Worm (Caenorhabditis elegans) whole organism, midembryonic: ENCODE data around the gene T10G3.3.
"Not testable (repeated sequence)": the region's sequence is repeated elsewhere in the genome, so short reads cannot be mapped to it uniquely, and the experiment has no call there.

Experiments used
- T22C8.4 ChIP-seq: fragments of 200-800 bp; sonication (Bioruptor generic); IDR thresholded peaks from 2 replicates; pipeline ENCODE4 v1.3.6; 2022; ENCODE audit warnings: missing genetic modification characterization, missing compliant biosample characterization
- cog-1 ChIP-seq: sonication (generic microtip); optimal IDR thresholded peaks from 2 replicates; lab custom pipeline; 2016; ENCODE audit warnings: missing genetic modification characterization, missing compliant biosample characterization
- flt-1 ChIP-seq: fragments of 200-800 bp; sonication (Bioruptor generic); IDR thresholded peaks from 2 replicates; pipeline ENCODE4 v1.3.6; 2022; ENCODE audit warnings: missing genetic modification characterization, missing compliant biosample characterization
- klf-2 ChIP-seq: fragments of 200-800 bp; sonication (Bioruptor generic); conservative IDR thresholded peaks from 2 replicates; pipeline ENCODE4 v1.3.6; 2022; ENCODE audit warnings: missing genetic modification reagents, missing genetic modification characterization, missing compliant biosample characterization
- med-1 ChIP-seq: sonication (generic microtip); optimal IDR thresholded peaks from 2 replicates; lab custom pipeline; 2017; ENCODE audit warnings: missing genetic modification characterization, mild to moderate bottlenecking, missing compliant biosample characterization, antibody characterized with exemption, missing genetic modification reagents; ENCODE audit not compliant: insufficient read depth
- ref-1 ChIP-seq: fragments of 200-800 bp; sonication (Bioruptor generic); conservative IDR thresholded peaks from 2 replicates; pipeline ENCODE4 v1.3.6; 2022; ENCODE audit warnings: missing genetic modification reagents, missing genetic modification characterization, missing compliant biosample characterization
- tab-1 ChIP-seq: fragments of 200-800 bp; sonication (Bioruptor generic); IDR thresholded peaks from 2 replicates; pipeline ENCODE4 v1.3.6; 2022; ENCODE audit warnings: missing genetic modification characterization, missing compliant biosample characterization
- ztf-23 ChIP-seq: fragments of 200-800 bp; sonication (Bioruptor generic); IDR thresholded peaks from 2 replicates; pipeline ENCODE4 v1.3.6; 2022; ENCODE audit warnings: missing genetic modification reagents, missing genetic modification characterization, missing compliant biosample characterization
- ztf-29 ChIP-seq: fragments of 200-800 bp; sonication (Bioruptor generic); IDR thresholded peaks from 2 replicates; pipeline ENCODE4 v1.3.6; 2022; ENCODE audit warnings: missing genetic modification reagents, missing genetic modification characterization, missing compliant biosample characterization

T10G3.3 gene

DNA sequence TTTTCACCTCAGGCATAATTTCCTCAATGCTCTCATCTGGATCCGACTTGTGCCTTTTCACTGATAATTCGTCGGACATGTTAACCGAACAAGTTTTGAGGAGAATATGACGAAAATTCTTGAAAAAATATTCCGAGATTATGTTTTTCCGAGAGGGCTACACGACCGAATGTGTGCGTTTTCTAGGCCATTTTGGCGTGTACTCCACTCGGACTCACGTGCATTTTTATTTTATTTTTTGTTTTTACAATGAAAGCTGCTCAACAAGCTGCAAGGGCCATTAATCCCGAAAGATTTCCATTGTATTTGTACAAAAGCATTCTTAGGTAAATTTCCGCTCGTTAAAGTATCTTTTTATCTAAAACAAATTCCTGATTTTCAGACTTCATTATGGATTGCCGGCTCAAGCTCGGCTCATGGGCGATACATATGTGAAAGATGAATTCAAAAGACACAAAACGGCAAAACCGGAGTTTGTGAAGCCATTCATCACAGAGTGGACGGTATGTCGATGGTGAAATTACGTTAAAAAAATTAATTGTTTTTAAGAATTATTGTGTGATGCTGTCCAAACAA, 21.7 kb downstream of the T10G3.3 start, which contains the start of the genes F25H9.6 and F25H9.7:
F25H9.6 (minus strand) TSS at position 172 of the 576 bp plus-strand sequence.
F25H9.7 (plus strand) TSS at position 187 of the 576 bp plus-strand sequence.
- TF ChIP-seq flt-1 (GFP tag; lab: Robert Waterston, UW) (peak; percentile 65; the same call in 1 of the 2 replicates), med-1 (GFP tag; lab: Kevin White, UChicago) (no peak), cog-1 (tag; lab: Kevin White, UChicago) (peak; percentile 31), tab-1 (no peak), T22C8.4 (GFP tag; lab: Robert Waterston, UW) (no peak), ztf-23 (GFP tag; lab: Robert Waterston, UW) (peak; percentile 76; the same call in 1 of the 2 replicates), ref-1 (GFP tag; lab: Robert Waterston, UW) (no peak)

DNA sequence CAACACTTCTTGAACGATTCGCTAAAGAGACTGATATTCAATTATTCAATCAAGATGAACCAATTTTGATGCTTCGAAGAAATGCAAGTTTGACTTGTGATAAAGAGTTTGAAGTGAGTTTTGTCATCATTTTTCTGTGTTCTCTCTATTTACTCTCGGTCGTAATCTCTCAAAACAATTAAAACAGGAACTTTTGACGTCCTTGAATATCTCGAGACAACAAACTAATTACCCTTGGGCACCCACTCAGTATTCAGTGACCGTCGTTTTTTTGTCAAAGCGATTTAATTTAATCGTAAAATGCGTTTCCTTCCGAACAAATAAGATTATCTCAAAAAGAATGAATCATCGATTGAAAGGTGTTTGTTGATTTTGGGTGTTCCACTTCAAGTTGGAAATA, 25.9 kb downstream of the T10G3.3 start:
- TF ChIP-seq klf-2 (GFP tag; lab: Robert Waterston, UW) (no peak), ztf-23 (GFP tag; lab: Robert Waterston, UW) (no peak), tab-1 (no peak), cog-1 (tag; lab: Kevin White, UChicago) (no peak), flt-1 (GFP tag; lab: Robert Waterston, UW) (no peak), ref-1 (GFP tag; lab: Robert Waterston, UW) (no peak), med-1 (GFP tag; lab: Kevin White, UChicago) (no peak), ztf-29 (GFP tag; lab: Robert Waterston, UW) (no peak), T22C8.4 (GFP tag; lab: Robert Waterston, UW) (no peak)

DNA sequence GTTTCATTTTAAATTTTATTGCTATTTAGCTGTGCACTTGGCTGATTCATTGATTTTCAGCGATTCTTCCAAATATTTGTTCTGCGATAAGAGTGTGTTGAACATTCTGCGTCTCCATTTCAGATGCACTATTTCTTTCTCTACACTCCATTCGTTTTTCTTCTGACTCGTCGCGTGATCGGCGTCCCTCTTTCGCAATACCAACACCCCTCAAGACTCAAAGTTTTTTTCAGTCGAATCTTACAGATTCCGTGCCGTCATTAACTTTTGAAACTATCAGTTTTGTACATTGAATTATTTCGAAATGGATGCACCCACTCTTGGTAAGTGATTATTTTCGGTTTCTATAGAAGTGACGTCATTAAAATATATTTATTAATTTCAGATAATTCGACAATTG, 27.0 kb downstream of the T10G3.3 start, which contains the start of gene frm-10:
frm-10 (plus strand) TSS at position 234 of the 400 bp plus-strand sequence.
- no peak for TF ChIP-seq tab-1
- TF ChIP-seq med-1 (GFP tag; lab: Kevin White, UChicago) = no peak
- no peak for TF ChIP-seq ref-1 (GFP tag; lab: Robert Waterston, UW)
- TF ChIP-seq cog-1 (tag; lab: Kevin White, UChicago) = no peak
- no peak for TF ChIP-seq flt-1 (GFP tag; lab: Robert Waterston, UW)
- TF ChIP-seq ztf-29 (GFP tag; lab: Robert Waterston, UW) = no peak
- TF ChIP-seq klf-2 (GFP tag; lab: Robert Waterston, UW) = no peak
- no peak for TF ChIP-seq ztf-23 (GFP tag; lab: Robert Waterston, UW)
- TF ChIP-seq T22C8.4 (GFP tag; lab: Robert Waterston, UW) = no peak

DNA sequence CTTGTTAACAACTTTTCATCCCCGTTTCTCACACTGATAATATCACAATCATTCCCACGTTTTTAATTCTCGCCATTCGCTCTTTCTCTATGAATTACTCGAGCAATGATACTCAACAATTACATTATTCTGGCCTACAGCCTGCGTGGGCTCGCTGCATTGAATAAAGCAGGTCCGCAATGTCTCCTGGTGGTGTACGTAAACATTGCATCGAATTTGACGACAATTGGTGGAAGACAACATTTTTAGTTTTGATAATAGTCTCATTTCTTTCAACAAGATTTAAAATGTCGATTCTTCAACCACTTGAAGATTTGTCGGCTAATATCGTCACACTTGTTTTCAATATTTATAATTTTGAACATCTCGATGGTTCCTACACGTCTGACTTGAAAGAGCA, 30.7 kb downstream of the T10G3.3 start, which contains the start of gene bath-39:
bath-39 (plus strand) TSS at position 137 of the 400 bp plus-strand sequence.
- TF ChIP-seq ref-1 (GFP tag; lab: Robert Waterston, UW) = no peak
- no peak for TF ChIP-seq klf-2 (GFP tag; lab: Robert Waterston, UW)
- TF ChIP-seq cog-1 (tag; lab: Kevin White, UChicago) = no peak
- TF ChIP-seq flt-1 (GFP tag; lab: Robert Waterston, UW) = no peak
- TF ChIP-seq ztf-23 (GFP tag; lab: Robert Waterston, UW) = no peak

DNA sequence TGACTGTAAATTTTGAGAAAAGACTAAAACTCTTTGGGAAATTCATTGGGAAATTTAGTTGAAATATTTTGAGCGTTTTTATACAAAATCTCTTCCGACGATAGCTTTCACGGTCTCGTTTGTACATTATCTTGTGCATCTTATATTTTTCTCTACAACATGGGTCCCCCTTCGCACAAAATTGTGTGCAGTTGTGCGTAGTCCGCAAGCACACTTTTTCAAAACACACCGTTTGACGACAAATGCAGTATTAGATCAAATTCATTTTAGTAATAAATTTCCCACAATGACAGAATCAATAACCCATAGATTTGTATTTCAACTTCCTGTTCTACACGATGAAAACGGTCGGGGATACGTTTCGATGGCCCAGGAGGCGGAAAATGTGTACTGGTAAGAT, 32.1 kb downstream of the T10G3.3 start, which contains the start of gene F25H9.2:
F25H9.2 (plus strand) TSS at position 226 of the 400 bp plus-strand sequence.
- no peak for TF ChIP-seq flt-1 (GFP tag; lab: Robert Waterston, UW)

DNA sequence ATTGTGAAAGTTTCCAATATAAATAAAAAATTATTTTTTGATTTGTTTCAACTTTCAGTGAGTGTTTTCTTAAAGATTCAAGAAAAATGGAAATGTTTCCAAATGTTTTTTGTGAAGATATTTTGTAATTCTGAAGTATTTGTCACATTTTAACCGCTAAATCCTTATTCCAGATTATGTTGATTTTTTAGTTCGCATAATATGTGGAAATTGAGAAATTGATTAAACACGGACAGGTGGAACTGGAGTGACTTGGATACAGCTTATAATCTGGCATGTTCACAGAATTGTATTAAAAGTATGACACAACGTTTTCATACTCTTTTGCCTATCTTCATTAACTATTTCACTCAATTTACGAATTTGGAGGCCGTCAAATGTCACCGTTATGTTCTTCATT, 34.6 kb downstream of the T10G3.3 start, which contains the start of gene lurp-3:
lurp-3 (plus strand) TSS at position 301 of the 400 bp plus-strand sequence.
- TF ChIP-seq klf-2 (GFP tag; lab: Robert Waterston, UW) (no peak), med-1 (GFP tag; lab: Kevin White, UChicago) (no peak), cog-1 (tag; lab: Kevin White, UChicago) (no peak), ref-1 (GFP tag; lab: Robert Waterston, UW) (no peak), flt-1 (GFP tag; lab: Robert Waterston, UW) (no peak)

DNA sequence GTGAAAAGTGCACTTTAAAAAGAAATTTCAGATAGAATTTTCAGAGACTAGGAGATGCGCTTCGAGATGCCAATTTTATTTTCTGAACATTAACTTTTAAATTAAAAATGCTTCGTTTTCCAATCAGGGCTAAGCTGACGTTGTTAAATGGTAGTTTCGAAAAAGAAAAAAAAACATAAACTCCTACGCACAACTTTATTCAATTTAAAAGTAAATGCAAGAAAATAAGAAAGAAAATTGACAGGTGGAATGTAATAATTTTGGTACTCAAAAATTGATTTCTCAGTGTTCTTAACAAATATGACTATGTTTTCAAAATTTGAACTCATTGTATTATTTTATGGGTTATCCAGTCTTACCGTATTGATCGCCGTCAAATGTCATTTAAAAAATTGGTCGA, 36.7 kb downstream of the T10G3.3 start, which contains the start of gene lurp-2:
lurp-2 (plus strand) TSS at position 301 of the 400 bp plus-strand sequence.
- no peak for TF ChIP-seq med-1 (GFP tag; lab: Kevin White, UChicago)
- no peak for TF ChIP-seq tab-1
- TF ChIP-seq flt-1 (GFP tag; lab: Robert Waterston, UW) = no peak
- no peak for TF ChIP-seq ztf-29 (GFP tag; lab: Robert Waterston, UW)
- no peak for TF ChIP-seq cog-1 (tag; lab: Kevin White, UChicago)
- TF ChIP-seq ztf-23 (GFP tag; lab: Robert Waterston, UW) = no peak
- no peak for TF ChIP-seq ref-1 (GFP tag; lab: Robert Waterston, UW)
- no peak for TF ChIP-seq T22C8.4 (GFP tag; lab: Robert Waterston, UW)
- no peak for TF ChIP-seq klf-2 (GFP tag; lab: Robert Waterston, UW)

DNA sequence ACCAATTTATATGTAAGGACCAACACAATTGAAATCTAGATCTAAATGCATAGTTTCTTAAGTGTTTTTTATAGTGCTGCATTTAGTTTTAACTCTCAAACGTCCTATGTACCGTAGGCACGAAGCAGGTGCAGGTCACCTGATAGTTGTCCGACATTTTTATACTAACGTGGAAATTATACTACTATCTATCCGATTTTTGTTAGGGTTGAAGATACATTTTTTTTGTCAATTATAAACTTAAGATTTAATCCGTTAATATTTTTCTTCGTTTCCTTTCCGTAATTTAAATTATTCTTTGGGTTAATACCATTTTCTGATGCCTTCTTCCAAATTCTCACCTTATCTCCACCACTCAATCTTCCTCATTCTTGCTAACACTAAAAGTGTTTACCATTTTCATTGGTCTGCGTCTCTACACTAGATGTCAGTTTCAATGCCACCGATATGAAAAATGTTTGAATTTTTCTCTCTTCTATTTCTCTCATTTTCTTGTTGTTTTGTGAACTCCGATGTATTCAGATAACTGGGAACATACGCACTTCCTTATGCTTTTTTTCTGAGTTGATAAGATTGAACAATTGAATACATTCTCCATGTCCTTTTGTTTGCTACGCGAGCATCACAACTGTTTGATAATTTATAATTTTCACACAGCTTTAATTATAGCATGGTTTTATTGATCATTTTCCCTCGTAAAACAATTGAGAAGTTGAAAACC, 44.6 kb downstream of the T10G3.3 start, which contains the start of gene Y2H9A.4:
Y2H9A.4 (plus strand) TSS at position 671 of the 721 bp plus-strand sequence.
- TF ChIP-seq med-1 (GFP tag; lab: Kevin White, UChicago) = no peak
- TF ChIP-seq klf-2 (GFP tag; lab: Robert Waterston, UW) = no peak
- no peak for TF ChIP-seq flt-1 (GFP tag; lab: Robert Waterston, UW)
- no peak for TF ChIP-seq ref-1 (GFP tag; lab: Robert Waterston, UW)
- no peak for TF ChIP-seq cog-1 (tag; lab: Kevin White, UChicago)
- no peak for TF ChIP-seq ztf-29 (GFP tag; lab: Robert Waterston, UW)
- TF ChIP-seq tab-1 = no peak
- no peak for TF ChIP-seq ztf-23 (GFP tag; lab: Robert Waterston, UW)
- no peak for TF ChIP-seq T22C8.4 (GFP tag; lab: Robert Waterston, UW)

DNA sequence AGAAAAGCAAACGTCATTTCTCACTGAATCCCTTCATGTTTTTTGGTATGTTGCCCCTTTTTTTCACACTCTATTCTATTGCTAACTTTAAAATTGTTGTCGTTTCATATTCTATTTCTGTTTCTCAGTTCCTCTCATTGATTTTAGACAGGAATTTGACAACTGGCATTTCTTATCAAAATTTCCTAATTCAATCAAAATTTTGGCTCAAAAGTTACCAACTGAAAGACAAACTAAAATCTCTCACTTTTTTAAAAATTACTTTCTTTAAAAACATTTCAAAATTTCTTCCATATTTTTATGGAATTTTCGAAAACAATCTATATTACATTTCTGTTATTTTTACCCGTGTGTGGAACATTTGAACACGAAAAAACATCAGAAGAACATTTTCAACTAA, 46.5 kb downstream of the T10G3.3 start, which contains the start of gene Y2H9A.6:
Y2H9A.6 (plus strand) TSS at position 301 of the 400 bp plus-strand sequence.
- TF ChIP-seq ztf-23 (GFP tag; lab: Robert Waterston, UW); klf-2 (GFP tag; lab: Robert Waterston, UW); med-1 (GFP tag; lab: Kevin White, UChicago): not testable (repeated sequence)
